Fruit fly (Drosophila melanogaster): ENCODE results near the gene gcm2.

gcm2 gene

dm6 chr2L:9567398-9567856, 40.9 kb upstream of the gcm2 start (continued):
- TF ChIP-seq CG13624 (GFP tag; optimal IDR thresholded peaks at IDR 0.05) (peak; percentile 96), lov (optimal IDR thresholded peaks at IDR 0.05) (no peak), lov (GFP tag; IDR thresholded peaks at IDR 0.05) (peak; percentile 97), MBD-R2 (GFP tag; IDR thresholded peaks at IDR 0.05) (peak; percentile 84), zfh1 (GFP tag; IDR thresholded peaks at IDR 0.05) (peak; percentile 95), Hr39 (optimal IDR thresholded peaks at IDR 0.05) (no peak), Rx (GFP tag; IDR thresholded peaks at IDR 0.05) (peak; percentile 95), bsh (GFP tag; optimal IDR thresholded peaks at IDR 0.05) (peak; percentile 62 to 96), B-H1 (GFP tag; IDR thresholded peaks at IDR 0.05) (peak; percentile 90; the same call in 2 of the 3 replicates), TFAM (GFP tag; optimal IDR thresholded peaks at IDR 0.05) (peak; percentile 93), CG9876 (GFP tag; optimal IDR thresholded peaks at IDR 0.05) (peak; percentile 90), her (GFP tag; optimal IDR thresholded peaks at IDR 0.05) (peak; percentile 96), slp2 (GFP tag; optimal IDR thresholded peaks at IDR 0.05) (peak; percentile 93), slou (GFP tag; optimal IDR thresholded peaks at IDR 0.05) (peak; percentile 97), B-H2 (GFP tag; optimal IDR thresholded peaks at IDR 0.05) (peak; percentile 100), CG18764 (GFP tag; optimal IDR thresholded peaks at IDR 0.05) (peak; percentile 96), Hmr (GFP tag; optimal IDR thresholded peaks at IDR 0.05) (peak; percentile 100), h (optimal IDR thresholded peaks at IDR 0.05) (no peak), H2.0 (GFP tag; IDR thresholded peaks at IDR 0.05) (peak; percentile 93), CG13894 (tag; optimal IDR thresholded peaks at IDR 0.05) (peak; percentile 97), repo (GFP tag; optimal IDR thresholded peaks at IDR 0.05) (peak; percentile 94), Adf1 (GFP tag; IDR thresholded peaks at IDR 0.05) (peak; percentile 95), CG18011 (GFP tag; optimal IDR thresholded peaks at IDR 0.05) (peak; percentile 92), Mad (GFP tag; optimal IDR thresholded peaks at IDR 0.05) (peak; percentile 96), Hey (tag; optimal IDR thresholded peaks at IDR 0.05) (peak; percentile 97), CG5245 (GFP tag; optimal IDR thresholded peaks at IDR 0.05) (peak; percentile 96), sob (GFP tag; IDR thresholded peaks at IDR 0.05) (peak; percentile 97), dmrt99B (tag; optimal IDR thresholded peaks at IDR 0.05) (peak; percentile 96), Asciz (GFP tag; optimal IDR thresholded peaks at IDR 0.05) (peak; percentile 100), exex (tag; optimal IDR thresholded peaks at IDR 0.05) (peak; percentile 94), chn (GFP tag; optimal IDR thresholded peaks at IDR 0.05) (peak; percentile 90), p53 (GFP tag; optimal IDR thresholded peaks at IDR 0.05) (peak; percentile 95), Usf (GFP tag; optimal IDR thresholded peaks at IDR 0.05) (peak; percentile 61), ara (GFP tag; IDR thresholded peaks at IDR 0.05) (peak; percentile 85), ap (GFP tag; IDR thresholded peaks at IDR 0.05) (peak; percentile 94), Hr78 (GFP tag; optimal IDR thresholded peaks at IDR 0.05) (peak in 1 of 2 experiments; percentile 85), Stat92E (GFP tag; optimal IDR thresholded peaks at IDR 0.05) (no peak), CG3163 (GFP tag; optimal IDR thresholded peaks at IDR 0.05) (peak; percentile 84), tap (tag; optimal IDR thresholded peaks at IDR 0.05) (peak; percentile 94), Hsf (GFP tag; optimal IDR thresholded peaks at IDR 0.05) (peak; percentile 95), lab (GFP tag; optimal IDR thresholded peaks at IDR 0.05) (peak; percentile 100), Dp (GFP tag; optimal IDR thresholded peaks at IDR 0.05) (peak; percentile 70), CG12155 (GFP tag; optimal IDR thresholded peaks at IDR 0.05) (peak; percentile 87), ase (GFP tag; IDR thresholded peaks at IDR 0.05) (peak; percentile 96), CG18262 (tag; optimal IDR thresholded peaks at IDR 0.05) (peak; percentile 91), CG4328 (GFP tag; optimal IDR thresholded peaks at IDR 0.05) (peak; percentile 99), CG14965 (GFP tag; optimal IDR thresholded peaks at IDR 0.05; ENCODE audit: borderline replicate concordance) (peak; percentile 86), ham (GFP tag; IDR thresholded peaks at IDR 0.05) (peak; percentile 89; the same call in 1 of the 2 replicates), Bdp1 (GFP tag; optimal IDR thresholded peaks at IDR 0.05) (peak; percentile 90), sc (optimal IDR thresholded peaks at IDR 0.05) (no peak), sc (GFP tag; optimal IDR thresholded peaks at IDR 0.05) (peak; percentile 96), seq (GFP tag; IDR thresholded peaks at IDR 0.05) (peak; percentile 98)

Measured in whole organism, embryonic.